Worm (Caenorhabditis elegans): ENCODE results near the gene F22F1.3.

F22F1.3 gene

ce11 chrX:8200206-8200605 lies 37.3 kb upstream of the F22F1.3 start (continued):
- TF ChIP-seq egrh-3 (GFP tag; IDR thresholded peaks at IDR 0.05), result no peak

DNA sequence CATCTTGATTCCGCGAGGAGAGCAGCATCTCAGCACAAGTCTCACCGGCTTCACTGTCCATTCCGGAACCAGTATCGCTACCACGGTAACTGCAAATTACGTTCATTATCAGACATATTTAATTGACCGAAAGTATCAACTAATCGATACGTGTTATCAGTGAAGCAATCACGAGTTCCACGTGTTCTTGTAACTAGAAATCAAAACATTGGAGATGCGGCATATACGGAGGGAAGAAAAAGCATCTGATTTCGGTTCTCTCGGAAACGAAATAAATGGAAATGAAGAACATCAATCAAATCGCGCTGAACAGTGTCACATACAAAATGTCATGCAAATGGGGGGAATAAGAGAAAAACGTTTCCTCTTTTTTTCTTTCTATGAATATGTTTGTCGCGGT lies 30.3 kb upstream of the F22F1.3 start:
- TF ChIP-seq nhr-80 (tag; optimal IDR thresholded peaks at IDR 0.05) (peak; percentile 59), tbp1 (GFP tag; optimal IDR thresholded peaks at IDR 0.05) (peak; percentile 7), cebp-1 (GFP tag; IDR thresholded peaks at IDR 0.05) (no peak), cebp-1 (tag; optimal IDR thresholded peaks at IDR 0.05) (peak; percentile 16), mxl-1 (tag; optimal IDR thresholded peaks at IDR 0.05) (no peak), let-607 (tag; optimal IDR thresholded peaks at IDR 0.05) (peak; percentile 53 to 65)

- TF ChIP-seq lsl-1 (GFP tag; optimal IDR thresholded peaks at IDR 0.05) (no peak), ama-1 (optimal IDR thresholded peaks at IDR 0.05) (no peak), ama-1 (GFP tag; optimal IDR thresholded peaks at IDR 0.05) (no peak), zim-3 (tag; optimal IDR thresholded peaks at IDR 0.05) (no peak), ztf-22 (GFP tag; optimal IDR thresholded peaks at IDR 0.05) (no peak), sea-2 (GFP tag; IDR thresholded peaks at IDR 0.05) (no peak), nhr-90 (tag; optimal IDR thresholded peaks at IDR 0.05) (no peak), nhr-27 (tag; optimal IDR thresholded peaks at IDR 0.05) (no peak), C17E4.6 (GFP tag; IDR thresholded peaks at IDR 0.05) (no peak), snpc-4 (GFP tag; optimal IDR thresholded peaks at IDR 0.05) (no peak), snpc-4 (tag; optimal IDR thresholded peaks at IDR 0.05) (no peak), F52B5.7 (tag; optimal IDR thresholded peaks at IDR 0.05) (no peak), ztf-25 (GFP tag; IDR thresholded peaks at IDR 0.05) (no peak), attf-5 (GFP tag; optimal IDR thresholded peaks at IDR 0.05) (no peak), mel-28 (tag; optimal IDR thresholded peaks at IDR 0.05; ENCODE audit: borderline replicate concordance) (no peak), nhr-179 (tag; optimal IDR thresholded peaks at IDR 0.05) (no peak), pha-4 (tag; optimal IDR thresholded peaks at IDR 0.05) (no peak), sptf-2 (GFP tag; optimal IDR thresholded peaks at IDR 0.05) (no peak), ets-4 (GFP tag; optimal IDR thresholded peaks at IDR 0.05) (no peak), madf-6 (GFP tag; IDR thresholded peaks at IDR 0.05) (no peak), ceh-27 (GFP tag; optimal IDR thresholded peaks at IDR 0.05) (no peak)
These were observed 22.2 kb upstream of the F22F1.3 start, which contains the start of gene C17H11.5 for ce11 chrX:8185037-8185436. TSS of gene C17H11.5 (minus strand) at chrX:8185137.

DNA sequence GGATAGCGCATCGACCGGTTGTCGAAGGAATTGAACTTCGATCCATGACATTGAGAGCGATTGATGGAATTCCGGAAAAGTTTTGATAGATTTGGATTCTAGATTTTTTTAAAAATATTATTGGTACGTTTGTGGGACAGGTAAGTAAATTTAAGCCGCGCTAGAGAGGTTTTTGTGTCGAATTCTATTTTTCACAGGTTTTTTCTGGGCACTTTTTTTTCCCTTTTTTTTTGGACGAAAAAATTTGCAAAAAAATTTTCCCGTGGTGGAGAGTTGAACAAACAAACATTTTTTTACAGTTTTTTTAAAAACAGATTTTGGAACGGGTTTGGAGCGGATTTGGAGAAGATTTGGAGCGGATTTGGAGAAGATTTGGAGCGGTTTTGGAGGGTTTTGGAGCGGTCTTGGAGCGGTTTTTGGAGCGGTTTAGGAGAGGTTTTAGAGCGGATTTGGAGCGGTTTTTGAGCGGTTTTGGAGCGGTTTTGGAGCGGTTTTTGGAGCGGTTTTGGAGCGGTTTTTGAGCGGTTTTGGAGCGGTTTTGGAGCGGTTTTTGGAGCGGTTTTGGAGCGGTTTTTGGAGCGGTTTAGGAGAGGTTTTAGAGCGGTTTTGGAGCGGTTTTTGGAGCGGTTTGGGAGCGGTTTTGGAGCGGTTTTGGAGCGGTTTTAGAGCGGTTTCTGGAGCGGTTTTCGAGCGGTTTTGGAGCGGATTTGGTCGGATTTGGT lies 18.9 kb upstream of the F22F1.3 start, which contains the start of gene C17H11.4:
Gene C17H11.4 (minus strand): TSS at position 51 of the 722 bp plus-strand sequence.
- TF ChIP-seq nfyb-1 (GFP tag; IDR thresholded peaks at IDR 0.05), result peak; percentile 67
- TF ChIP-seq egl-18 (GFP tag; IDR thresholded peaks at IDR 0.05), result 0 out of 2 replicates have a peak, but pooled peaks have one; percentile 9
- 0 out of 2 replicates have a peak, but pooled peaks have one; percentile 36 for TF ChIP-seq ztf-25 (GFP tag; IDR thresholded peaks at IDR 0.05)
- TF ChIP-seq ceh-91 (GFP tag; IDR thresholded peaks at IDR 0.05), result peak; percentile 62; the same call in 1 of the 2 replicates
- TF ChIP-seq egrh-3 (GFP tag; IDR thresholded peaks at IDR 0.05), result peak; percentile 94
- 0 out of 2 replicates have a peak, but pooled peaks have one; percentile 4 for TF ChIP-seq ceh-58 (GFP tag; IDR thresholded peaks at IDR 0.05)
- TF ChIP-seq B0019.2 (GFP tag; conservative IDR thresholded peaks at IDR 0.05), result peak; percentile 44; the same call in 1 of the 2 replicates
- peak; percentile 31; the same call in 1 of the 2 replicates for TF ChIP-seq F33H1.4 (GFP tag; IDR thresholded peaks at IDR 0.05)
- TF ChIP-seq nhr-120 (GFP tag; IDR thresholded peaks at IDR 0.05), result peak; percentile 67; the same call in 1 of the 2 replicates
- TF ChIP-seq ekl-4 (GFP tag; IDR thresholded peaks at IDR 0.05), result peak; percentile 33; the same call in 1 of the 2 replicates
- peak; percentile 68 for TF ChIP-seq zfh-2 (GFP tag; conservative IDR thresholded peaks at IDR 0.05)
- TF ChIP-seq madf-3 (GFP tag; IDR thresholded peaks at IDR 0.05), result peak; percentile 60; the same call in 1 of the 2 replicates
